Worm (Caenorhabditis elegans): ENCODE measurements around the gene E01G4.6.

E01G4.6 gene

DNA sequence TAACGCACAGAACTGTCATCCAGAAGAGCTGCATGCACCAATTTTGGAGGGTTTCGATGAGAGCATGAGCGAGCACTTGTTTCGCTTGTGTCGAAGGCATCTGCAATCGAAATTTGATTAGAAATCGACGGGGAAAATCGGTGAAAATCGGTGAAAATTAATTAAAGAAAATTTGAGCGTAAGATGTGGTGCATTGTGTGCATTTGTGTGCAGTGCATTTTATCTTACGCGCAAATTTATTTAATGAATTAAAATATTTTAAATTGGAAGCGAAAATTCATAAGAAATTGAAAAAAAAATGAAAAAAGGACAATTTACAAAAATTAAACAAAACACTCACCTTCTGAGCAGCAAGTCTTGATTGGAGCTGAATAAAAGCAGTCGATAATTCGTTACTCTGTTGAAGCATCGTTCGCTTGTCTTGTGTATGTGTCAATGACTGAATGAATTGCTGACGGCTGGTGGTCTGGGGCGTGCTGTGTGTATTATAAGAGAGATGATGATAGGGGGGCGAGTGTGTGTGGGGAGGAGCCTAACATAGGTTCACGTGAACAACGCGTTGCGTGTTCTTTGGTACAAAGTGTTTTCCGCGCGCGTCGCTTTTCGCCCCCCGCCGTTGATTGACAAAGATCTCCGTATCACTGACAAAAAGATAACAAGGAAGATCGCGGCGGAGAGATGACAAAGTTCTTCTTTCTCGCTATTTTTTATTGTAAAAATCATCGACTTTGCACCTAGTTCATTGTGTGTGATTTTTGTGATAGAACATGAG is 20.4 kb upstream of the E01G4.6 start:
- TF ChIP-seq med-1 (GFP tag; optimal IDR thresholded peaks at IDR 0.05; ENCODE audit: insufficient read depth) (no peak), tab-1 (GFP tag; IDR thresholded peaks at IDR 0.05) (no peak), ztf-23 (GFP tag; IDR thresholded peaks at IDR 0.05) (no peak), T22C8.4 (GFP tag; IDR thresholded peaks at IDR 0.05) (no peak), ztf-29 (GFP tag; IDR thresholded peaks at IDR 0.05) (no peak), cog-1 (tag; optimal IDR thresholded peaks at IDR 0.05) (peak; percentile 70), flt-1 (GFP tag; IDR thresholded peaks at IDR 0.05) (peak; percentile 69; the same call in 1 of the 2 replicates), ref-1 (GFP tag; conservative IDR thresholded peaks at IDR 0.05) (no peak), klf-2 (GFP tag; conservative IDR thresholded peaks at IDR 0.05) (no peak)

DNA sequence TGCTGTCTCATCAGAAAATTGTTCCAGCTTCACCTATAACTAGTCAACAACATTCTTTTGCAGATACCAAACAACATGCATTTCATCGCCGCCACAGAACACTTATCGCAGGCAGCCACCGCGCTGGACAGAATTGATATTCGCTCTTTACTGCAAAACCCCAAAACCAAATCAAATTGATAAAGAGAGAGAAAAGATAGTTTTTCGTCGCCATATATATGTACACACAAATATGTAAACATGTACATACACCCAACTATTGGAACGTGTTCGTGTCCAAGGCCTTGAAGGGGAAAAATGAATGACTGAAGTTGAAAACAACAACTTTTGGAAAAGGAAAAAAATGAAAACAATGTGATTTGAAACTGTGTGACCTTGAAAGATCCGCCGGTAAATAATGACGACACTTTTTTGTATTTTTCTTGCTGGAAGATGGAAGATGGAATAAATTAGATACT is 16.8 kb upstream of the E01G4.6 start:
- TF ChIP-seq med-1 (GFP tag; optimal IDR thresholded peaks at IDR 0.05; ENCODE audit: insufficient read depth) (no peak), cog-1 (tag; optimal IDR thresholded peaks at IDR 0.05) (no peak)

DNA sequence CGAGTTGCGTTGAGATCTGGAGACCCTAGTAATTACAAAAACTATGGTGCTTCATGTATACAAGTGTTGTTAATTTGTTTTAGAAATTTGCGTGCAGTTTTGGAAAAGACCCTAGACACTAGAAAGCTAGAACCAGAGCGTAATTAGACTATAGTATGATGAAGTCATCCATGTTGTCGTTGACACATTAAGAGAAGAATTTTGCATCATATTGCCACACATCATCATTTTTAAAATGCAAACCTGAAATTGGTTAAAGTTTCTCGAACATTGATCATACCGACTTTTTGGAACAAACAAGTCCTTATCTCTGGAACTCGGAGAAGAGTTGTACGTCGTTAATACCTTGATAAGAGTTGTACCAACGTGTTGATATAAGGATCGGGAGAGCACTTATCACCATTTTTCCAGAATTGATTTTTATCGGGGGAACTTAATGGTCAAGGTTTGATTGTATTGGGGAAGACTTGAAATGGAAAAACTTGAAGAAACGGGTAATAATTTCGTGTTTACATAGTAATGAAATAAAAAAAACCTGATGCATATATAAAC is 14.3 kb upstream of the E01G4.6 start:
- TF ChIP-seq ztf-29 (GFP tag; IDR thresholded peaks at IDR 0.05) (no peak), flt-1 (GFP tag; IDR thresholded peaks at IDR 0.05) (no peak), ref-1 (GFP tag; conservative IDR thresholded peaks at IDR 0.05) (no peak), med-1 (GFP tag; optimal IDR thresholded peaks at IDR 0.05; ENCODE audit: insufficient read depth) (no peak), cog-1 (tag; optimal IDR thresholded peaks at IDR 0.05) (no peak), klf-2 (GFP tag; conservative IDR thresholded peaks at IDR 0.05) (no peak), T22C8.4 (GFP tag; IDR thresholded peaks at IDR 0.05) (no peak), tab-1 (GFP tag; IDR thresholded peaks at IDR 0.05) (no peak)

DNA sequence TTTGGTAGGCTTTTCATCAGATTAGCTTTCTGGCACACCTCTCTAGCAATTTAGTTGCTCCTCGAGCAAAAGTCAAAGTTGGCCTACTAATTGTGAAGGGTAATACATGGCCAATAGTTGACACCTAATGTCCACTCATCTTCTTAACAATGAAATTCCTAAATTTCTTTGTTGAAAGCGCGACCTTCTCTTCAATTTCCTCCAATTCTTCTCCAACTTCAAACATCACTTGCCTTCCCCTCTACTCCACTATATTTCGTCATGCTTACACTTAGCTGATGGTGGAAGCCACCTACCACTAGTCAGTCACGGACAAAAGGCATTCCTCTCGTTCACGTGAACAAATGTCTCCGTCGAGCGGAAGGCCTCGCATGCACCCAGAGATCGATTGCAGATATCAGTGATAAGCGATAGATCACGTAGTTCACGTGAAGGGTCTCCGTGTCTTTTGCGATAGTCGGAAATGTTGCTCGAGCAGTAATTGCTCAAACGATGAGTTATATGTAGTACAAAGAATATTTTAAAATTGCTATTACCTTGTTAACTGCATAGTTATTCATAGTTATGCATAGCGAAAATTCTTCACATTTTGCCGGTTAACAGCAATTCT is 13.1 kb upstream of the E01G4.6 start, which contains the start of gene E01G4.3:
TSS of gene E01G4.3 (minus strand) at position 560 of the 610 bp plus-strand sequence.
- no peak for TF ChIP-seq flt-1 (GFP tag; IDR thresholded peaks at IDR 0.05)

DNA sequence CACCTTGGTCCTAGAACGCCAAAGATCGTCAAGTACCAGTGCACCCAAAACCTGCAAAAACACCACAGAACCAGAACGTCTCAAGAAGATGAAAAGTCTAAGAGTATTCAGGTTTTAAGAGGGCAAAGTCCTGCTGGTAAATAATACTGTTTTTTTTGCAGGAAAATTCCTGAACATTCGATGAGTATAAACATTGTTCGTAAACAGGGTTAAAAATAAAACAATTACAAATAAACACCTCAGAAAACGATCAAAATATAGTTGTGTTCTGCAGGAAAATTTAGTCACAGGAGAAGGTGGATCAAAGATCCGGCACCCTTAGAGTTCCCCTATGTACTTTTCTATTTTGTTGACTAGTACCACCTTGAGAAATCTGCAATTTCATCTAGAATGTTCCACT is 11.6 kb upstream of the E01G4.6 start:
- no peak for TF ChIP-seq med-1 (GFP tag; optimal IDR thresholded peaks at IDR 0.05; ENCODE audit: insufficient read depth)
- TF ChIP-seq flt-1 (GFP tag; IDR thresholded peaks at IDR 0.05), result no peak
- no peak for TF ChIP-seq T22C8.4 (GFP tag; IDR thresholded peaks at IDR 0.05)
- no peak for TF ChIP-seq ref-1 (GFP tag; conservative IDR thresholded peaks at IDR 0.05)
- TF ChIP-seq klf-2 (GFP tag; conservative IDR thresholded peaks at IDR 0.05), result no peak
- no peak for TF ChIP-seq ztf-23 (GFP tag; IDR thresholded peaks at IDR 0.05)
- TF ChIP-seq tab-1 (GFP tag; IDR thresholded peaks at IDR 0.05), result no peak
- TF ChIP-seq cog-1 (tag; optimal IDR thresholded peaks at IDR 0.05), result no peak
- no peak for TF ChIP-seq ztf-29 (GFP tag; IDR thresholded peaks at IDR 0.05)

DNA sequence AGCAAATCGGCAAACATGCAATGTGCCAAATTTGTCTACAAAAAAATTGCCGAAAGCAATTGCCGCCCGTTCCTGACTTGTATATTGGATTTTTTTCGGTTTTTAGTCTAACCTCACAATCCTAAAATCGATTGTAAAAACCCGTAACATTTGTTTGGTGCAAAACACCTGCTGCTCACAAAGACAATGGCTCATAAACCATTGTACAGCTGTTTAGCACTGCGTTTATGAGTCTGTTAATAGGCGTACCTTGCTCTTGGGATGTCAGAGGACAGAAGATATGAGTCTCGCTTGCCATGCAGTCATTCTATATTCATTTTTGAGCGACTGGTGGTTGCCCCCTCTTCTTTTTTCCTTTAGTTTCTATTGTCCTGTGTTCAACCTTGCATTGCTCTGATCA is 10.1 kb upstream of the E01G4.6 start, which contains the start of gene E01G4.5:
TSS of gene E01G4.5 (plus strand) at position 301 of the 400 bp plus-strand sequence.
- TF ChIP-seq ztf-23 (GFP tag; IDR thresholded peaks at IDR 0.05), result no peak
- TF ChIP-seq ref-1 (GFP tag; conservative IDR thresholded peaks at IDR 0.05), result no peak
- no peak for TF ChIP-seq T22C8.4 (GFP tag; IDR thresholded peaks at IDR 0.05)
- TF ChIP-seq cog-1 (tag; optimal IDR thresholded peaks at IDR 0.05), result no peak
- no peak for TF ChIP-seq ztf-29 (GFP tag; IDR thresholded peaks at IDR 0.05)
- no peak for TF ChIP-seq tab-1 (GFP tag; IDR thresholded peaks at IDR 0.05)
- no peak for TF ChIP-seq klf-2 (GFP tag; conservative IDR thresholded peaks at IDR 0.05)
- TF ChIP-seq med-1 (GFP tag; optimal IDR thresholded peaks at IDR 0.05; ENCODE audit: insufficient read depth), result no peak
- no peak for TF ChIP-seq flt-1 (GFP tag; IDR thresholded peaks at IDR 0.05)

DNA sequence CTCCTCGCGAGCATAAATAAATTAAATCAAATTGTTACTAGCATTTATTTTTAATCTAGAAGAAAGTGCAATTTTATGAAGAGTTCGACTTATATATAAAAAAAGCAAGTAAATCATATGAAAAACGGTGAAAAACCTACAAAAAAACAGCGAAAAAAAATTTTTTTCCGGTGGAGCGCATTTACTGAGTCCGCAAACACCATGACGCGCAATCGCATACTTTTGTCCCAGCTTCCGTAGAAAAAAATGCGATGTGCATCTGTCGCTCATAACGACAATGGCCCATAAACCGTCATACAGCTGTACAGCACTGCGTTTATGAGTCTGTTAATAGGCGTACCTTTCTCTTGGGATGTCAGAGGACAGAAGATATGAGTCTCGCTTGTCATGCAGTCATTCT is 5.0 kb upstream of the E01G4.6 start:
- TF ChIP-seq klf-2 (GFP tag; conservative IDR thresholded peaks at IDR 0.05) (no peak), cog-1 (tag; optimal IDR thresholded peaks at IDR 0.05) (no peak), tab-1 (GFP tag; IDR thresholded peaks at IDR 0.05) (no peak)

DNA sequence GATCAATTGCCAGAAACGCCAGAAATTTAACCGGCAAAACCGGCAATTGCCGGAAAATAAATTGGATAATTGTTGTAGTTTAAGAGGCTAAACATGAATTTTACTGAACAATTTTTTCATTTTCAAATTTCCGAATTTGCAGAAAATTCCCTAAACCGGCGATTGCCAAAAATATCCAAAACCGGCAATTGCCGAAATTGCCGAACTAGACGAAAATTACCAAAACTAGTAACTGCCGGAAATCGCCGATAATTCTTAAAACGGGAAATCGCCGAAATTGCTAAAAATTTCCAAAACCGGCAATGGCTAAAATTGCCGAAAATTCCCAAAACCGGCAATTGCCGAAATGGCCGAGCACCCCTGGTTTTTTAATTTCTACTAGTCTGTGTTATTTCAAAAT is 2.8 kb upstream of the E01G4.6 start:
- TF ChIP-seq ztf-23 (GFP tag; IDR thresholded peaks at IDR 0.05) (no peak), tab-1 (GFP tag; IDR thresholded peaks at IDR 0.05) (no peak), cog-1 (tag; optimal IDR thresholded peaks at IDR 0.05) (no peak), ztf-29 (GFP tag; IDR thresholded peaks at IDR 0.05) (no peak), med-1 (GFP tag; optimal IDR thresholded peaks at IDR 0.05; ENCODE audit: insufficient read depth) (no peak)

DNA sequence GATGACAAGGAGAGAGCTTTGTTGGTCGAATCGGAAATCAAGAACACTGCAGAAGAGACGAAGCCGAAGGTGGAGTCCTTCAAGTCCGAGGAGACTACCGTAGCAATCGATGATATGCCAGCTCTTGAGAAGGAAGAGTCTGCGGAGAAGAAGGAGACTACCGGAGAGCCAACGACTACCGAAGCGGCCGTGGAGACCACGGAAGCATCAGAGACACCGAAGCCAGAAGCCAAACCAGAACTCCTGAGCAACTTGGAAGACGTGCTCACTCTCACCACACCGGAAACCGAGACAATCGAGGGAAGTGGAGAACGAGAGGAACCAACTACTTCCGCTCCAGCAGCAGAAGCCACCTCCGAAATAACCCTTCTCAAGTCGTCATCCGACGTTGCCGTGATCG is 1.9 kb downstream of the E01G4.6 start:
- TF ChIP-seq ztf-29 (GFP tag; IDR thresholded peaks at IDR 0.05) (no peak), flt-1 (GFP tag; IDR thresholded peaks at IDR 0.05) (no peak), T22C8.4 (GFP tag; IDR thresholded peaks at IDR 0.05) (no peak), ztf-23 (GFP tag; IDR thresholded peaks at IDR 0.05) (no peak), ref-1 (GFP tag; conservative IDR thresholded peaks at IDR 0.05) (no peak), tab-1 (GFP tag; IDR thresholded peaks at IDR 0.05) (no peak), med-1 (GFP tag; optimal IDR thresholded peaks at IDR 0.05; ENCODE audit: insufficient read depth) (no peak), klf-2 (GFP tag; conservative IDR thresholded peaks at IDR 0.05) (no peak), cog-1 (tag; optimal IDR thresholded peaks at IDR 0.05) (no peak)

DNA sequence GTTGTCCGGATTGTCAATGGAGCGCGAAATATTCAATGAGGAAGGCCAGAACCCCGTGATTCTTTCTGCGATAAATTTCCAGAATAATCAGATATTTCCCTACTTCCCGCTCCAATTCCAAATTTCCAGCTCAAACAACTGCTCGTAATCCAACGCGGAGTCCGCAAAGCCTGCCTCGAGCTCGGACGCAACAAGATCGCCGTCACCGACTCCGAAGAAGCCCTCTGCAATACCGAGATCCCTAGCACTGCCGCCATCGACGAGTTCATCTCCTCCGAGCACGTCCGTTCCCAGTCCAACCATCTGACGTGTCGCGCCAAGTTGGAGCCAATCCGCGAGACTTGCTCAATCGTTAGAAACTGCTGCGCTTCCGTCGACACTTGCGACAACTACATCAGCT is 2.9 kb downstream of the E01G4.6 start:
- no peak for TF ChIP-seq med-1 (GFP tag; optimal IDR thresholded peaks at IDR 0.05; ENCODE audit: insufficient read depth)
- TF ChIP-seq tab-1 (GFP tag; IDR thresholded peaks at IDR 0.05), result no peak
- TF ChIP-seq T22C8.4 (GFP tag; IDR thresholded peaks at IDR 0.05), result no peak
- TF ChIP-seq klf-2 (GFP tag; conservative IDR thresholded peaks at IDR 0.05), result no peak
- no peak for TF ChIP-seq flt-1 (GFP tag; IDR thresholded peaks at IDR 0.05)
- TF ChIP-seq cog-1 (tag; optimal IDR thresholded peaks at IDR 0.05), result no peak
- TF ChIP-seq ztf-29 (GFP tag; IDR thresholded peaks at IDR 0.05), result no peak
- no peak for TF ChIP-seq ztf-23 (GFP tag; IDR thresholded peaks at IDR 0.05)
- no peak for TF ChIP-seq ref-1 (GFP tag; conservative IDR thresholded peaks at IDR 0.05)
